Worm (Caenorhabditis elegans) whole organism, L3 larva: ENCODE results near the gene tbp-1.

ENCODE experiments used
- R02D3.7 ChIP-seq: fragments of 150-350 bp; optimal IDR thresholded peaks from 2 replicates; lab custom pipeline; 2014; ENCODE audit warnings: missing biosample characterization, missing genetic modification characterization
- ZK546.5 ChIP-seq: sonication (generic microtip); optimal IDR thresholded peaks from 2 replicates; lab custom pipeline; 2017; ENCODE audit warnings: missing biosample characterization, missing genetic modification characterization
- aly-2 ChIP-seq: fragments of 150-350 bp; optimal IDR thresholded peaks from 2 replicates; lab custom pipeline; 2014; ENCODE audit warnings: missing biosample characterization, missing genetic modification characterization
- ama-1 ChIP-seq: fragments of 150-350 bp; optimal IDR thresholded peaks from 2 replicates; lab custom pipeline; 2018
- ceh-16 ChIP-seq: sonication (generic microtip); optimal IDR thresholded peaks from 2 replicates; lab custom pipeline; 2017; ENCODE audit warnings: missing biosample characterization, missing genetic modification characterization
- ceh-28 ChIP-seq: fragments of 150-350 bp; optimal IDR thresholded peaks from 2 replicates; lab custom pipeline; 2014; ENCODE audit warnings: missing biosample characterization, missing genetic modification reagents, missing genetic modification characterization
- egl-27 ChIP-seq: sonication (generic microtip); optimal IDR thresholded peaks from 4 replicates; lab custom pipeline; 2017; ENCODE audit warnings: missing biosample characterization, missing genetic modification reagents, missing genetic modification characterization
- elt-1 ChIP-seq: fragments of 150-350 bp; optimal IDR thresholded peaks from 2 replicates; lab custom pipeline; 2014; ENCODE audit warnings: missing biosample characterization, missing genetic modification characterization
- elt-2 ChIP-seq: sonication (generic microtip); optimal IDR thresholded peaks from 2 replicates; lab custom pipeline; 2016; ENCODE audit warnings: missing genetic modification reagents, mild to moderate bottlenecking, missing genetic modification characterization, missing compliant biosample characterization
- elt-3 ChIP-seq, 3 experiments: fragments of 150-350 bp in 1 of 3; sonication (generic microtip) in 2 of 3; optimal IDR thresholded peaks; 2 replicates in 2 of 3; 4 replicates in 1 of 3; lab custom pipeline; 2014 to 2017; ENCODE audit warnings: missing biosample characterization in 3 of 3, missing genetic modification characterization in 3 of 3
- eor-1 ChIP-seq, 2 experiments: fragments of 150-350 bp; optimal IDR thresholded peaks; 2 replicates each; lab custom pipeline; 2014 to 2018; ENCODE audit warnings: missing biosample characterization in 2 of 2, missing genetic modification characterization in 2 of 2
- fkh-10 ChIP-seq: sonication (generic microtip); optimal IDR thresholded peaks from 2 replicates; lab custom pipeline; 2017; ENCODE audit warnings: missing biosample characterization, missing genetic modification reagents, missing genetic modification characterization
- fkh-2 ChIP-seq: fragments of 150-350 bp; optimal IDR thresholded peaks from 2 replicates; lab custom pipeline; 2014; ENCODE audit warnings: missing biosample characterization, missing genetic modification reagents, missing genetic modification characterization
- jun-1 ChIP-seq: fragments of 150-350 bp; optimal IDR thresholded peaks from 2 replicates; lab custom pipeline; 2014; ENCODE audit warnings: missing biosample characterization, missing genetic modification reagents, missing genetic modification characterization
- lin-15B ChIP-seq: fragments of 150-350 bp; optimal IDR thresholded peaks from 2 replicates; lab custom pipeline; 2014; ENCODE audit warnings: missing biosample characterization, missing genetic modification characterization
- lin-39 ChIP-seq: fragments of 150-350 bp; optimal IDR thresholded peaks from 2 replicates; lab custom pipeline; 2018; ENCODE audit warnings: missing biosample characterization, missing genetic modification reagents, missing genetic modification characterization
- mdl-1 ChIP-seq: fragments of 150-350 bp; optimal IDR thresholded peaks from 2 replicates; lab custom pipeline; 2014; ENCODE audit warnings: missing biosample characterization, missing genetic modification characterization
- mml-1 ChIP-seq: fragments of 150-350 bp; sonication (generic microtip); optimal IDR thresholded peaks from 3 replicates; lab custom pipeline; 2014; ENCODE audit warnings: missing biosample characterization, missing genetic modification characterization
- nfya-1 ChIP-seq: sonication (generic microtip); optimal IDR thresholded peaks from 2 replicates; lab custom pipeline; 2017; ENCODE audit warnings: missing genetic modification characterization, mild to moderate bottlenecking, missing compliant biosample characterization, antibody characterized with exemption, moderate library complexity; ENCODE audit not compliant: insufficient read depth
- nhr-11 ChIP-seq: fragments of 150-350 bp; optimal IDR thresholded peaks from 2 replicates; lab custom pipeline; 2014; ENCODE audit warnings: missing biosample characterization, missing genetic modification characterization
- nhr-23 ChIP-seq: fragments of 150-350 bp; optimal IDR thresholded peaks from 2 replicates; lab custom pipeline; 2014; ENCODE audit warnings: missing biosample characterization, missing genetic modification reagents, missing genetic modification characterization
- nhr-237 ChIP-seq: fragments of 150-350 bp; optimal IDR thresholded peaks from 2 replicates; lab custom pipeline; 2014; ENCODE audit warnings: missing biosample characterization, missing genetic modification characterization
- nhr-28 ChIP-seq: fragments of 150-350 bp; optimal IDR thresholded peaks from 2 replicates; lab custom pipeline; 2014; ENCODE audit warnings: missing biosample characterization, missing genetic modification characterization
- nhr-43 ChIP-seq: sonication (generic microtip); optimal IDR thresholded peaks from 2 replicates; lab custom pipeline; 2016; ENCODE audit warnings: mild to moderate bottlenecking, missing genetic modification characterization, missing compliant biosample characterization; ENCODE audit not compliant: poor library complexity, severe bottlenecking
- nhr-67 ChIP-seq: fragments of 150-350 bp; optimal IDR thresholded peaks from 2 replicates; lab custom pipeline; 2014; ENCODE audit warnings: missing biosample characterization, missing genetic modification characterization
- nhr-76 ChIP-seq: fragments of 150-350 bp; sonication (generic microtip); optimal IDR thresholded peaks from 5 replicates; lab custom pipeline; 2014; ENCODE audit warnings: missing biosample characterization, missing genetic modification characterization
- nhr-77 ChIP-seq: fragments of 150-350 bp; optimal IDR thresholded peaks from 2 replicates; lab custom pipeline; 2014; ENCODE audit warnings: missing biosample characterization, missing genetic modification characterization
- pha-4 ChIP-seq: fragments of 150-350 bp; optimal IDR thresholded peaks from 2 replicates; lab custom pipeline; 2014; ENCODE audit warnings: missing biosample characterization, missing genetic modification reagents, missing genetic modification characterization
- sea-2 ChIP-seq: fragments of 150-350 bp; sonication (generic microtip); optimal IDR thresholded peaks from 4 replicates; lab custom pipeline; 2014; ENCODE audit warnings: missing biosample characterization, missing genetic modification reagents, missing genetic modification characterization
- tbx-2 ChIP-seq: sonication (generic microtip); optimal IDR thresholded peaks from 2 replicates; lab custom pipeline; 2016; ENCODE audit warnings: mild to moderate bottlenecking, missing genetic modification characterization, missing compliant biosample characterization
- unc-39 ChIP-seq: sonication (generic microtip); optimal IDR thresholded peaks from 4 replicates; lab custom pipeline; 2017; ENCODE audit warnings: missing biosample characterization, missing genetic modification characterization
- unc-62 ChIP-seq: fragments of 150-350 bp; sonication (generic microtip); optimal IDR thresholded peaks from 4 replicates; lab custom pipeline; 2014; ENCODE audit warnings: missing biosample characterization, missing genetic modification reagents, missing genetic modification characterization
- zag-1 ChIP-seq: fragments of 150-350 bp; optimal IDR thresholded peaks from 2 replicates; lab custom pipeline; 2014; ENCODE audit warnings: missing biosample characterization, missing genetic modification characterization
- ztf-11 ChIP-seq: fragments of 150-350 bp; optimal IDR thresholded peaks from 2 replicates; lab custom pipeline; 2014; ENCODE audit warnings: missing biosample characterization, missing genetic modification characterization
- ztf-4 ChIP-seq: fragments of 150-350 bp; optimal IDR thresholded peaks from 2 replicates; lab custom pipeline; 2014; ENCODE audit warnings: missing biosample characterization, missing genetic modification characterization

The tbp-1 gene

ce11 chrIII:7343389-7343788, 40.4 kb upstream of the tbp-1 start, which contains the start of gene F08F8.6:
Gene F08F8.6, plus strand, starts transcription at chrIII:7343689.
- TF ChIP-seq nhr-77 (tag; lab: Kevin White, UChicago): no peak
- TF ChIP-seq nhr-43: no peak
- no peak for TF ChIP-seq unc-62 (GFP tag; lab: Kevin White, UChicago)
- no peak for TF ChIP-seq ceh-28 (tag; lab: Kevin White, UChicago)
- no peak for TF ChIP-seq ztf-11 (tag; lab: Kevin White, UChicago)
- no peak for TF ChIP-seq unc-39 (tag; lab: Kevin White, UChicago)
- TF ChIP-seq mml-1 (tag; lab: Kevin White, UChicago): no peak
- TF ChIP-seq tbx-2: no peak
- no peak for TF ChIP-seq ztf-4
- no peak for TF ChIP-seq nfya-1
- TF ChIP-seq jun-1 (tag; lab: Kevin White, UChicago): no peak
- TF ChIP-seq nhr-23: no peak
- TF ChIP-seq lin-39: no peak
- TF ChIP-seq elt-3 (tag; optimal IDR thresholded peaks at IDR 0.05; lab: Kevin White, UChicago): no peak
- no peak for TF ChIP-seq ZK546.5 (tag; lab: Kevin White, UChicago)
- TF ChIP-seq pha-4 (tag; lab: Kevin White, UChicago): no peak
- TF ChIP-seq mdl-1 (tag; lab: Kevin White, UChicago): no peak

ce11 chrIII:7347049-7347448, 36.8 kb upstream of the tbp-1 start, which contains the start of gene F08F8.7:
Gene F08F8.7, minus strand, starts transcription at chrIII:7347149.
- TF ChIP-seq egl-27 (tag; lab: Kevin White, UChicago): no peak
- no peak for TF ChIP-seq tbx-2
- no peak for TF ChIP-seq R02D3.7 (tag; lab: Kevin White, UChicago)
- TF ChIP-seq nhr-23: no peak
- no peak for TF ChIP-seq ZK546.5 (tag; lab: Kevin White, UChicago)
- no peak for TF ChIP-seq unc-39 (tag; lab: Kevin White, UChicago)
- no peak for TF ChIP-seq aly-2 (tag; lab: Kevin White, UChicago)
- no peak for TF ChIP-seq eor-1 (tag; optimal IDR thresholded peaks at IDR 0.05; lab: Kevin White, UChicago)
- no peak for TF ChIP-seq lin-15B (tag; lab: Kevin White, UChicago)
- no peak for TF ChIP-seq ama-1 (lab: Kevin White, UChicago)
- no peak for TF ChIP-seq elt-2

- TF ChIP-seq nhr-237 (no peak), jun-1 (tag; lab: Kevin White, UChicago) (no peak), mml-1 (tag; lab: Kevin White, UChicago) (no peak), nhr-76 (tag; lab: Kevin White, UChicago) (no peak), eor-1 (tag; optimal IDR thresholded peaks at IDR 0.05; lab: Kevin White, UChicago) (no peak), nhr-67 (tag; lab: Kevin White, UChicago) (no peak), elt-1 (tag; lab: Kevin White, UChicago) (no peak)
Observed at ce11 chrIII:7349075-7349474, 34.8 kb upstream of the tbp-1 start, which contains the start of gene gos-28. Gene gos-28, minus strand, starts transcription at chrIII:7349175.

ce11 chrIII:7353871-7354270, 30.0 kb upstream of the tbp-1 start, which contains the start of gene F08F8.9:
Gene F08F8.9, minus strand, starts transcription at chrIII:7353971.
- TF ChIP-seq ama-1 (lab: Kevin White, UChicago): no peak
- no peak for TF ChIP-seq nhr-28
- no peak for TF ChIP-seq elt-3 (tag; optimal IDR thresholded peaks at IDR 0.05; lab: Kevin White, UChicago)
- no peak for TF ChIP-seq nhr-11 (tag; lab: Kevin White, UChicago)
- no peak for TF ChIP-seq lin-15B (tag; lab: Kevin White, UChicago)
- TF ChIP-seq fkh-10: no peak
- no peak for TF ChIP-seq eor-1 (tag; optimal IDR thresholded peaks at IDR 0.05; lab: Kevin White, UChicago)
- TF ChIP-seq aly-2 (tag; lab: Kevin White, UChicago): no peak
- TF ChIP-seq elt-2: peak; percentile 1
- no peak for TF ChIP-seq sea-2 (GFP tag; lab: Kevin White, UChicago)
- no peak for TF ChIP-seq zag-1 (tag; lab: Kevin White, UChicago)
- TF ChIP-seq fkh-2 (tag; lab: Kevin White, UChicago): no peak
- no peak for TF ChIP-seq unc-39 (tag; lab: Kevin White, UChicago)
- TF ChIP-seq ztf-4: no peak
- no peak for TF ChIP-seq ceh-16 (tag; lab: Kevin White, UChicago)
- TF ChIP-seq pha-4 (tag; lab: Kevin White, UChicago): peak; percentile 4
